Fruit fly (Drosophila melanogaster): ENCODE results near the gene CG4287.

CG4287 gene

dm6 chr3R:15985762-15986214, 22.1 kb upstream of the CG4287 start, which contains the start of gene srp (continued):
- TF ChIP-seq CG7556 (GFP tag; optimal IDR thresholded peaks at IDR 0.05) (no peak), vnd (GFP tag; IDR thresholded peaks at IDR 0.05; ENCODE audit: partially characterized antibody) (no peak), CG16813 (GFP tag; IDR thresholded peaks at IDR 0.05; ENCODE audit: partially characterized antibody) (no peak), sd (tag; optimal IDR thresholded peaks at IDR 0.05) (peak; percentile 49), CG43689 (GFP tag; IDR thresholded peaks at IDR 0.05) (no peak), lab (GFP tag; optimal IDR thresholded peaks at IDR 0.05) (peak; percentile 29), kay (GFP tag; optimal IDR thresholded peaks at IDR 0.05) (no peak), grn (GFP tag; optimal IDR thresholded peaks at IDR 0.05) (peak; percentile 96), exex (tag; optimal IDR thresholded peaks at IDR 0.05) (peak; percentile 90), ato (GFP tag; IDR thresholded peaks at IDR 0.05; ENCODE audit: partially characterized antibody) (no peak), Lhr (GFP tag; optimal IDR thresholded peaks at IDR 0.05) (no peak), CG32772 (GFP tag; IDR thresholded peaks at IDR 0.05) (no peak), gro (GFP tag; optimal IDR thresholded peaks at IDR 0.05) (no peak), CG18764 (GFP tag; optimal IDR thresholded peaks at IDR 0.05) (no peak), chinmo (GFP tag; IDR thresholded peaks at IDR 0.05; ENCODE audit: partially characterized antibody) (0 out of 4 replicates have a peak, but pooled peaks have one; percentile 42), lilli (GFP tag; optimal IDR thresholded peaks at IDR 0.05) (no peak), ab (GFP tag; optimal IDR thresholded peaks at IDR 0.05) (no peak), ems (GFP tag; optimal IDR thresholded peaks at IDR 0.05) (no peak), sug (tag; optimal IDR thresholded peaks at IDR 0.05) (peak; percentile 91), bowl (GFP tag; IDR thresholded peaks at IDR 0.05) (no peak), unpg (GFP tag; optimal IDR thresholded peaks at IDR 0.05) (no peak), CG17359 (tag; optimal IDR thresholded peaks at IDR 0.05) (no peak), Nf-YB (GFP tag; optimal IDR thresholded peaks at IDR 0.05) (peak; percentile 89), CG6854 (GFP tag; optimal IDR thresholded peaks at IDR 0.05) (no peak), chm (GFP tag; IDR thresholded peaks at IDR 0.05) (no peak), fd64A (GFP tag; optimal IDR thresholded peaks at IDR 0.05) (no peak), nau (GFP tag; optimal IDR thresholded peaks at IDR 0.05) (no peak), CG17385 (GFP tag; optimal IDR thresholded peaks at IDR 0.05) (no peak), CG3065 (GFP tag; optimal IDR thresholded peaks at IDR 0.05) (no peak), Asciz (GFP tag; optimal IDR thresholded peaks at IDR 0.05) (no peak), CG1602 (GFP tag; optimal IDR thresholded peaks at IDR 0.05) (no peak), CG2199 (GFP tag; IDR thresholded peaks at IDR 0.05) (0 out of 3 replicates have a peak, but pooled peaks have one; percentile 21), CG17912 (GFP tag; optimal IDR thresholded peaks at IDR 0.05) (no peak), Bgb (GFP tag; IDR thresholded peaks at IDR 0.05; ENCODE audit: partially characterized antibody) (no peak), Elba2 (GFP tag; optimal IDR thresholded peaks at IDR 0.05) (no peak), knrl (GFP tag; IDR thresholded peaks at IDR 0.05; ENCODE audit: partially characterized antibody) (no peak), cwo (GFP tag; optimal IDR thresholded peaks at IDR 0.05) (peak; percentile 100), CG10543 (GFP tag; optimal IDR thresholded peaks at IDR 0.05) (peak; percentile 80), Eip74EF (GFP tag; optimal IDR thresholded peaks at IDR 0.05) (no peak), crol (GFP tag; IDR thresholded peaks at IDR 0.05) (peak; percentile 13; the same call in 1 of the 2 replicates), CG4404 (GFP tag; IDR thresholded peaks at IDR 0.05) (no peak), CG16815 (GFP tag; optimal IDR thresholded peaks at IDR 0.05) (no peak), Dref (GFP tag; IDR thresholded peaks at IDR 0.05) (no peak), PHDP (tag; optimal IDR thresholded peaks at IDR 0.05) (no peak), Blimp-1 (GFP tag; optimal IDR thresholded peaks at IDR 0.05) (no peak), CkIIα-i1 (GFP tag; IDR thresholded peaks at IDR 0.05) (no peak), CG12155 (GFP tag; optimal IDR thresholded peaks at IDR 0.05) (peak; percentile 49), CG4854 (GFP tag; optimal IDR thresholded peaks at IDR 0.05) (no peak), CG8944 (GFP tag; optimal IDR thresholded peaks at IDR 0.05) (no peak), mirr (GFP tag; optimal IDR thresholded peaks at IDR 0.05) (peak; percentile 86)
